Fruit fly (Drosophila melanogaster) whole organism, embryonic: ENCODE measurements around the gene Prm.
A peak's percentile ranks its signal among the peaks of the same experiment; 100 is the strongest.

Experiments used
- BtbVII ChIP-seq: fragments of 200-800 bp; sonication (Bioruptor generic); optimal IDR thresholded peaks from 3 replicates; lab custom pipeline; 2017; ENCODE audit warnings: missing biosample characterization, mild to moderate bottlenecking, missing genetic modification characterization
- Bteb2 ChIP-seq: fragments of 200-800 bp; sonication (Bioruptor generic); optimal IDR thresholded peaks from 2 replicates; lab custom pipeline; 2016; ENCODE audit warnings: missing biosample characterization, missing genetic modification characterization
- CG1024 ChIP-seq: fragments of 200-800 bp; sonication (Bioruptor generic); IDR thresholded peaks from 2 replicates; pipeline ENCODE4 v1.3.6; 2022; ENCODE audit warnings: missing biosample characterization, missing genetic modification characterization
- CG10274 ChIP-seq: fragments of 200-800 bp; sonication (Bioruptor generic); optimal IDR thresholded peaks from 3 replicates; lab custom pipeline; 2017; ENCODE audit warnings: missing biosample characterization, mild to moderate bottlenecking, missing genetic modification characterization
- CG11085 ChIP-seq: fragments of 200-800 bp; sonication (Bioruptor generic); IDR thresholded peaks from 2 replicates; pipeline ENCODE4 v1.3.6; 2022; ENCODE audit warnings: missing biosample characterization, missing genetic modification characterization
- CG11398 ChIP-seq: fragments of 200-800 bp; sonication (Bioruptor generic); optimal IDR thresholded peaks from 2 replicates; lab custom pipeline; 2016; ENCODE audit warnings: missing biosample characterization, missing genetic modification characterization
- CG12769 ChIP-seq: fragments of 200-800 bp; sonication (Bioruptor generic); optimal IDR thresholded peaks from 2 replicates; lab custom pipeline; 2019; ENCODE audit warnings: missing biosample characterization, mild to moderate bottlenecking, missing genetic modification characterization, moderate library complexity
- CG14014 ChIP-seq: fragments of 200-800 bp; sonication (Bioruptor generic); IDR thresholded peaks from 2 replicates; pipeline ENCODE4 v1.3.6; 2022; ENCODE audit warnings: missing biosample characterization, missing genetic modification characterization
- CG14860 ChIP-seq: fragments of 200-800 bp; sonication (Bioruptor generic); IDR thresholded peaks from 3 replicates; pipeline ENCODE4 v1.3.6; 2022; ENCODE audit warnings: missing biosample characterization, missing genetic modification characterization; ENCODE audit not compliant: partially characterized antibody
- CG16779 ChIP-seq: fragments of 200-800 bp; sonication (Bioruptor generic); IDR thresholded peaks from 2 replicates; pipeline ENCODE4 v1.3.6; 2022; ENCODE audit warnings: missing biosample characterization, missing genetic modification characterization
- CG16813 ChIP-seq: fragments of 200-800 bp; sonication (Bioruptor generic); IDR thresholded peaks from 3 replicates; pipeline ENCODE4 v1.3.6; 2022; ENCODE audit warnings: missing biosample characterization, missing genetic modification characterization; ENCODE audit not compliant: partially characterized antibody
- CG18619 ChIP-seq: fragments of 200-800 bp; sonication (Bioruptor generic); optimal IDR thresholded peaks from 3 replicates; lab custom pipeline; 2017; ENCODE audit warnings: missing biosample characterization, mild to moderate bottlenecking, missing genetic modification characterization
- CG18764 ChIP-seq: fragments of 200-800 bp; sonication (Bioruptor generic); optimal IDR thresholded peaks from 3 replicates; lab custom pipeline; 2016; ENCODE audit warnings: missing biosample characterization, missing genetic modification characterization
- CG2889 ChIP-seq: fragments of 200-800 bp; sonication (Bioruptor generic); IDR thresholded peaks from 3 replicates; pipeline ENCODE4 v1.3.6; 2022; ENCODE audit warnings: missing biosample characterization, missing genetic modification characterization
- CG3281 ChIP-seq: fragments of 200-800 bp; sonication (Bioruptor generic); optimal IDR thresholded peaks from 3 replicates; lab custom pipeline; 2017; ENCODE audit warnings: missing biosample characterization, mild to moderate bottlenecking, missing genetic modification characterization
- CG33213 ChIP-seq: fragments of 200-800 bp; sonication (Bioruptor generic); optimal IDR thresholded peaks from 3 replicates; lab custom pipeline; 2016; ENCODE audit warnings: missing biosample characterization, missing genetic modification characterization
- CG43689 ChIP-seq: fragments of 200-800 bp; sonication (Bioruptor generic); IDR thresholded peaks from 2 replicates; pipeline ENCODE4 v1.3.6; 2022; ENCODE audit warnings: missing biosample characterization, missing genetic modification characterization
- CG4854 ChIP-seq: fragments of 200-800 bp; sonication (Bioruptor generic); optimal IDR thresholded peaks from 2 replicates; lab custom pipeline; 2016; ENCODE audit warnings: missing biosample characterization, missing genetic modification characterization, inconsistent platforms
- CG6765 ChIP-seq: fragments of 200-800 bp; sonication (Bioruptor generic); optimal IDR thresholded peaks from 3 replicates; lab custom pipeline; 2017; ENCODE audit warnings: missing biosample characterization, mild to moderate bottlenecking, missing genetic modification characterization
- CG6791 ChIP-seq: fragments of 200-800 bp; sonication (Bioruptor generic); IDR thresholded peaks from 3 replicates; pipeline ENCODE4 v1.3.6; 2022; ENCODE audit warnings: missing biosample characterization, missing genetic modification characterization; ENCODE audit not compliant: partially characterized antibody
- CG7357 ChIP-seq: fragments of 200-800 bp; sonication (Bioruptor generic); IDR thresholded peaks from 3 replicates; pipeline ENCODE4 v1.3.6; 2022; ENCODE audit warnings: missing biosample characterization, missing genetic modification characterization
- CG8281 ChIP-seq: fragments of 200-800 bp; sonication (Bioruptor generic); optimal IDR thresholded peaks from 2 replicates; lab custom pipeline; 2018; ENCODE audit warnings: missing biosample characterization, mild to moderate bottlenecking, missing genetic modification characterization, moderate library complexity
- Dbx ChIP-seq: fragments of 200-800 bp; sonication (Bioruptor generic); IDR thresholded peaks from 3 replicates; pipeline ENCODE4 v1.3.6; 2022; ENCODE audit warnings: missing biosample characterization, missing genetic modification characterization
- Gug ChIP-seq: fragments of 200-800 bp; sonication (Bioruptor generic); IDR thresholded peaks from 4 replicates; pipeline ENCODE4 v1.3.6; 2022; ENCODE audit warnings: missing biosample characterization, missing genetic modification characterization
- HLHmδ ChIP-seq: fragments of 200-800 bp; sonication (Bioruptor generic); optimal IDR thresholded peaks from 2 replicates; lab custom pipeline; 2018; ENCODE audit warnings: missing biosample characterization, mild to moderate bottlenecking, missing genetic modification characterization, moderate library complexity
- Hr39 ChIP-seq: fragments of >200 bp; optimal IDR thresholded peaks from 2 replicates; lab custom pipeline; 2017
- Oli ChIP-seq: fragments of 200-800 bp; sonication (Bioruptor generic); optimal IDR thresholded peaks from 2 replicates; lab custom pipeline; 2018; ENCODE audit warnings: missing biosample characterization, mild to moderate bottlenecking, missing genetic modification characterization, moderate library complexity
- Optix ChIP-seq: fragments of 200-800 bp; sonication (Bioruptor generic); IDR thresholded peaks from 3 replicates; pipeline ENCODE4 v1.3.6; 2022; ENCODE audit warnings: missing biosample characterization, missing genetic modification characterization
- Pdp1 ChIP-seq, 2 experiments: fragments of 200-800 bp; sonication (Bioruptor generic); optimal IDR thresholded peaks; 3 replicates each; lab custom pipeline; 2016; ENCODE audit warnings: missing biosample characterization in 2 of 2, missing genetic modification characterization in 2 of 2, mild to moderate bottlenecking in 1 of 2, moderate library complexity in 1 of 2
- Ptx1 ChIP-seq: fragments of 200-800 bp; sonication (Bioruptor generic); IDR thresholded peaks from 2 replicates; pipeline ENCODE4 v1.3.6; 2022; ENCODE audit warnings: missing biosample characterization, missing genetic modification characterization
- Xrp1 ChIP-seq: fragments of 200-800 bp; sonication (Bioruptor generic); IDR thresholded peaks from 2 replicates; pipeline ENCODE4 v1.3.6; 2022; ENCODE audit warnings: missing biosample characterization, missing genetic modification characterization
- amos ChIP-seq: fragments of 200-800 bp; sonication (Bioruptor generic); IDR thresholded peaks from 2 replicates; pipeline ENCODE4 v1.3.6; 2022; ENCODE audit warnings: missing biosample characterization, missing genetic modification characterization; ENCODE audit not compliant: partially characterized antibody
- bowl ChIP-seq: fragments of 200-800 bp; sonication (Bioruptor generic); IDR thresholded peaks from 2 replicates; pipeline ENCODE4 v1.3.6; 2022; ENCODE audit warnings: missing biosample characterization, missing genetic modification characterization
- dan ChIP-seq: fragments of 200-800 bp; sonication (Bioruptor generic); IDR thresholded peaks from 2 replicates; pipeline ENCODE4 v1.3.6; 2022; ENCODE audit warnings: missing biosample characterization, missing genetic modification characterization
- dysf ChIP-seq: fragments of 200-800 bp; sonication (Bioruptor generic); IDR thresholded peaks from 3 replicates; pipeline ENCODE4 v1.3.6; 2022; ENCODE audit warnings: missing biosample characterization, missing genetic modification characterization
- en ChIP-seq: fragments of 200-800 bp; sonication (Bioruptor generic); optimal IDR thresholded peaks from 2 replicates; lab custom pipeline; 2016; ENCODE audit warnings: missing biosample characterization, missing genetic modification characterization
- eve ChIP-seq, 2 experiments: fragments of >200 bp; optimal IDR thresholded peaks; 2 replicates each; lab custom pipeline; 2017; ENCODE audit warnings: missing biosample characterization in 2 of 2, missing genetic modification characterization in 2 of 2
- exex ChIP-seq: fragments of 200-800 bp; sonication (Bioruptor generic); optimal IDR thresholded peaks from 4 replicates; lab custom pipeline; 2018; ENCODE audit warnings: missing biosample characterization, mild to moderate bottlenecking, missing genetic modification characterization, moderate library complexity
- grn ChIP-seq: fragments of 200-800 bp; sonication (Bioruptor generic); optimal IDR thresholded peaks from 3 replicates; lab custom pipeline; 2017; ENCODE audit warnings: missing biosample characterization, missing genetic modification characterization
- gsb-n ChIP-seq: fragments of 200-800 bp; sonication (Bioruptor generic); optimal IDR thresholded peaks from 3 replicates; lab custom pipeline; 2018; ENCODE audit warnings: missing biosample characterization, mild to moderate bottlenecking, missing genetic modification characterization
- hth ChIP-seq: fragments of >200 bp; optimal IDR thresholded peaks from 2 replicates; lab custom pipeline; 2017; ENCODE audit warnings: inconsistent platforms
- jing ChIP-seq: fragments of 200-800 bp; sonication (Bioruptor generic); optimal IDR thresholded peaks from 2 replicates; lab custom pipeline; 2018; ENCODE audit warnings: missing biosample characterization, mild to moderate bottlenecking, missing genetic modification characterization
- kay ChIP-seq: fragments of 200-800 bp; sonication (Bioruptor generic); optimal IDR thresholded peaks from 2 replicates; lab custom pipeline; 2016; ENCODE audit warnings: missing biosample characterization, missing genetic modification characterization
- kni ChIP-seq: fragments of 200-800 bp; sonication (Bioruptor generic); optimal IDR thresholded peaks from 3 replicates; lab custom pipeline; 2017; ENCODE audit warnings: mild to moderate bottlenecking, missing biosample characterization, missing genetic modification reagents, missing genetic modification characterization
- peb ChIP-seq: fragments of 200-800 bp; sonication (Bioruptor generic); IDR thresholded peaks from 2 replicates; pipeline ENCODE4 v1.3.6; 2022; ENCODE audit warnings: missing biosample characterization, missing genetic modification characterization
- sr ChIP-seq: fragments of 200-800 bp; sonication (Bioruptor generic); IDR thresholded peaks from 3 replicates; pipeline ENCODE4 v1.3.6; 2022; ENCODE audit warnings: missing biosample characterization, missing genetic modification characterization
- tio ChIP-seq: fragments of 200-800 bp; sonication (Bioruptor generic); optimal IDR thresholded peaks from 2 replicates; lab custom pipeline; 2017; ENCODE audit warnings: missing biosample characterization, missing genetic modification characterization, inconsistent platforms
- ttk ChIP-seq: fragments of 200-800 bp; sonication (Bioruptor generic); IDR thresholded peaks from 2 replicates; pipeline ENCODE4 v2.1.2; 2022; ENCODE audit warnings: missing biosample characterization, missing genetic modification characterization
- vvl ChIP-seq: fragments of 200-800 bp; sonication (Bioruptor generic); IDR thresholded peaks from 2 replicates; pipeline ENCODE4 v1.3.6; 2022; ENCODE audit warnings: missing biosample characterization, missing genetic modification characterization
- wek ChIP-seq: fragments of 200-800 bp; sonication (Bioruptor generic); optimal IDR thresholded peaks from 3 replicates; lab custom pipeline; 2018; ENCODE audit warnings: missing biosample characterization, mild to moderate bottlenecking, missing genetic modification characterization, moderate library complexity
- wor ChIP-seq: fragments of 200-800 bp; sonication (Bioruptor generic); IDR thresholded peaks from 2 replicates; pipeline ENCODE4 v1.3.6; 2022; ENCODE audit warnings: missing biosample characterization, missing genetic modification characterization

The Prm gene

DNA sequence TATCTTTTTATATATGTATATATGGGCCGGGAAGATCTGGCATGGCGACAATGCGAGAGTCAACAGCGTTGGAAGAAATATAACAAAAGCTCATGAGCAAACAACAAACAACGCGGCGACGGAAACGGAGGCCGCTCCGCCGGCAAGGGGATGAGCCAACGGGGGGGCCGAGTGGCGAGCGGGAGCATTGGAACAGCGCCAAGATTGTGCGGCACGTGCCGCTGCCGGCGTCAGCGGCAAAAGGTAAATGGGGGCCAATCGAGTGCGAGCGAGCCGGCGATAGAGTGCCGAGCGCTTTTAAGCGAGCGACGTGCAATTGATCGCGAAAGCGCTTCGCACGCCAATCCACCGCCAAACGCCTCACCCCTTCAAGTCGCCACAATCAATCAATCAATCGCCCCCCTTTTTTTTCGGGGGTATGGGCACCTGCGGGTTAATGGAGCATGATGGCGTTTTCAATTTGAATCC, 48.6 kb downstream of the Prm start (continued):
- peak; percentile 35; the same call in 1 of the 2 replicates for TF ChIP-seq amos (GFP tag; lab: Robert Waterston, UW)
- TF ChIP-seq Hr39 (lab: Kevin White, UChicago): no peak
- TF ChIP-seq kay (GFP tag; lab: Kevin White, UChicago): peak; percentile 51
- TF ChIP-seq Dbx (GFP tag; lab: Robert Waterston, UW): peak; percentile 56; the same call in 2 of the 3 replicates
- TF ChIP-seq bowl (GFP tag; lab: Robert Waterston, UW): no peak; the same call in 1 of the 2 replicates
- 0 out of 3 replicates have a peak, but pooled peaks have one; percentile 36 for TF ChIP-seq dysf (GFP tag; lab: Robert Waterston, UW)
- TF ChIP-seq grn: peak; percentile 39
- no peak for TF ChIP-seq jing
- peak; percentile 71 for TF ChIP-seq kni (GFP tag; lab: Kevin White, UChicago)
- TF ChIP-seq CG43689 (GFP tag; lab: Robert Waterston, UW): no peak
- no peak for TF ChIP-seq CG11085
- TF ChIP-seq CG7357: no peak
- TF ChIP-seq Xrp1 (GFP tag; lab: Robert Waterston, UW): peak; percentile 80
- TF ChIP-seq sr: peak; percentile 48; the same call in 1 of the 3 replicates
- peak; percentile 67 for TF ChIP-seq CG6765
- peak; percentile 86 for TF ChIP-seq CG12769
- TF ChIP-seq peb (GFP tag; lab: Robert Waterston, UW): peak; percentile 23; the same call in 1 of the 2 replicates
- peak in 1 of 2 experiments; percentile 38 for TF ChIP-seq Pdp1 (GFP tag; optimal IDR thresholded peaks at IDR 0.05; lab: Kevin White, UChicago)
- TF ChIP-seq Oli: peak; percentile 40
- TF ChIP-seq dan (GFP tag; lab: Robert Waterston, UW): no peak
- TF ChIP-seq CG8281 (tag; lab: Kevin White, UChicago): peak; percentile 74
- TF ChIP-seq CG18764 (GFP tag; lab: Kevin White, UChicago): peak; percentile 46
- no peak for TF ChIP-seq en (GFP tag; lab: Kevin White, UChicago)
- peak; percentile 19 for TF ChIP-seq Bteb2
- TF ChIP-seq CG6791 (GFP tag; lab: Robert Waterston, UW): no peak
- TF ChIP-seq hth (lab: Kevin White, UChicago): no peak
- peak; percentile 38 for TF ChIP-seq exex (tag; lab: Kevin White, UChicago)
- no peak for TF ChIP-seq tio
- TF ChIP-seq CG4854 (GFP tag; lab: Kevin White, UChicago): peak; percentile 5
- peak; percentile 6 for TF ChIP-seq HLHmδ (GFP tag; lab: Kevin White, UChicago)
- no peak for TF ChIP-seq CG16813 (GFP tag; lab: Robert Waterston, UW)
- TF ChIP-seq gsb-n (tag; lab: Kevin White, UChicago): peak; percentile 66
- peak; percentile 67; the same call in 1 of the 2 replicates for TF ChIP-seq CG14014 (GFP tag; lab: Robert Waterston, UW)
- TF ChIP-seq CG11398 (GFP tag; lab: Kevin White, UChicago): no peak
- no peak for TF ChIP-seq Ptx1 (GFP tag; lab: Robert Waterston, UW)
- TF ChIP-seq vvl (GFP tag; lab: Robert Waterston, UW): peak; percentile 59; the same call in 1 of the 2 replicates
- TF ChIP-seq CG16779 (GFP tag; lab: Robert Waterston, UW): no peak
- TF ChIP-seq Optix (GFP tag; lab: Robert Waterston, UW): peak; percentile 34; the same call in 1 of the 3 replicates
- TF ChIP-seq wek (GFP tag; lab: Kevin White, UChicago): peak; percentile 61
- TF ChIP-seq eve (GFP tag; optimal IDR thresholded peaks at IDR 0.05; lab: Kevin White, UChicago): no peak
- TF ChIP-seq wor (GFP tag; lab: Robert Waterston, UW): no peak
- TF ChIP-seq CG2889 (GFP tag; lab: Robert Waterston, UW): no peak
- peak; percentile 72 for TF ChIP-seq CG18619 (GFP tag; lab: Kevin White, UChicago)
- peak; percentile 70 for TF ChIP-seq CG3281 (GFP tag; lab: Kevin White, UChicago)
- TF ChIP-seq CG1024 (GFP tag; lab: Robert Waterston, UW): 0 out of 2 replicates have a peak, but pooled peaks have one; percentile 38
- no peak for TF ChIP-seq CG10274 (GFP tag; lab: Kevin White, UChicago)
- TF ChIP-seq CG14860 (GFP tag; lab: Robert Waterston, UW): no peak
- no peak for TF ChIP-seq Gug
- TF ChIP-seq CG33213: peak; percentile 56
- TF ChIP-seq ttk (GFP tag; lab: Robert Waterston, UW): peak; percentile 55; the same call in 1 of the 2 replicates
- TF ChIP-seq BtbVII (GFP tag; lab: Kevin White, UChicago): peak; percentile 82
